Fruit fly (Drosophila melanogaster): ENCODE measurements around the gene Adhr.

Gene Adhr

DNA sequence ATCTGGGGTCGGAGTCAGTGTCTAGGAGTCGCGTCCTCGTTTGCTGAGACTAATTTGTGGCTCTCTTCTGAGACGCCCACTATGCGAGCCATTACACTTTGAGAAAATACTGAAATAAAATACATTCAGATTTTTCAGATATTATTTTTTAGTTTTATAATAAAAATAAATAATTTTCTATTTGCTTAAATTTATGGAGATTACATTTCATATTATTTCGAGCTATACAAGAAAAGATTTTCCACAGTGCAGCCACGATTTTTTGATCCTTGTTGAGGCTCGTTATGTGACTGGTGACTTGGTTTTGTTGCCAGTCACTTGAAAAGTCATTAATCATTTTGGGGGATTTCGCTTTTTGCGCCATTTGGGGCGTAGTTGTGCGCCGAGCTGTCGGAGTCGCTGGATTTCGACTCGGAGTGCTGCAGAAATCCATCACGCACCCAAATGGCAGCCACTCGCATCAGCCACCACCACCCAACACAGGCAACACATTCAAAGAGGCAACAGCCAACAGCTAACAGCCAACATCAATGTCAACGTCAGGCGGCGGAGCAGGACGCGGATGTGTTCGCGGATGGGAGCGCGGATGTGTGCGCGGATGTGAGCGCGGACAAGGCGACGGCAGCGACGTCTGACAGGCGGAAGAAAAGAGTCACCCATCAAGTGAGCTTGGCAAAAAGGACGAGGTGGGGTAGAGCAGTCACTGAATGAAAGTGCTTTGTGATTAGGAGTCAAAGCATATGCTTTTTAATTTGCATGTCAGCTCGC, 28.5 kb upstream of the Adhr start (continued):
- no peak for TF ChIP-seq emc (GFP tag; optimal IDR thresholded peaks at IDR 0.05)
- no peak for TF ChIP-seq her (GFP tag; optimal IDR thresholded peaks at IDR 0.05)
- TF ChIP-seq CG9817 (tag; optimal IDR thresholded peaks at IDR 0.05) = no peak
- 0 out of 3 replicates have a peak, but pooled peaks have one; percentile 24 for TF ChIP-seq zen2 (GFP tag; IDR thresholded peaks at IDR 0.05; ENCODE audit: partially characterized antibody)
- TF ChIP-seq CG2116 (GFP tag; optimal IDR thresholded peaks at IDR 0.05) = no peak
- peak in 1 of 2 experiments; percentile 5 for TF ChIP-seq dpn (GFP tag; optimal IDR thresholded peaks at IDR 0.05)
- peak; percentile 32; the same call in 1 of the 2 replicates for TF ChIP-seq CG31441 (GFP tag; IDR thresholded peaks at IDR 0.05)
- no peak for TF ChIP-seq Lhr (GFP tag; optimal IDR thresholded peaks at IDR 0.05)
- TF ChIP-seq Sox102F (GFP tag; optimal IDR thresholded peaks at IDR 0.05) = peak; percentile 4
- TF ChIP-seq peb (GFP tag; IDR thresholded peaks at IDR 0.05) = no peak
- no peak for TF ChIP-seq Dad (GFP tag; optimal IDR thresholded peaks at IDR 0.05)
- TF ChIP-seq fu2 (GFP tag; optimal IDR thresholded peaks at IDR 0.05) = no peak
- TF ChIP-seq CG16815 (GFP tag; optimal IDR thresholded peaks at IDR 0.05) = no peak
- TF ChIP-seq CoRest (tag; optimal IDR thresholded peaks at IDR 0.05) = peak; percentile 23
- TF ChIP-seq grn (GFP tag; optimal IDR thresholded peaks at IDR 0.05) = no peak
- no peak for TF ChIP-seq shn (GFP tag; optimal IDR thresholded peaks at IDR 0.05)
- TF ChIP-seq CG8944 (GFP tag; optimal IDR thresholded peaks at IDR 0.05) = no peak
- TF ChIP-seq CG30403 (GFP tag; optimal IDR thresholded peaks at IDR 0.05) = peak; percentile 22
- TF ChIP-seq CG6854 (GFP tag; optimal IDR thresholded peaks at IDR 0.05) = no peak
- no peak for TF ChIP-seq org-1 (GFP tag; optimal IDR thresholded peaks at IDR 0.05)
- no peak for TF ChIP-seq CG6175 (GFP tag; IDR thresholded peaks at IDR 0.05)
- TF ChIP-seq Sry-β (GFP tag; optimal IDR thresholded peaks at IDR 0.05) = no peak
- peak; percentile 23 for TF ChIP-seq CG10267 (tag; optimal IDR thresholded peaks at IDR 0.05)
- TF ChIP-seq twi (tag; optimal IDR thresholded peaks at IDR 0.05) = no peak
- TF ChIP-seq CG10209 (GFP tag; optimal IDR thresholded peaks at IDR 0.05) = no peak
- no peak for TF ChIP-seq Asciz (GFP tag; optimal IDR thresholded peaks at IDR 0.05)
- TF ChIP-seq eyg (GFP tag; optimal IDR thresholded peaks at IDR 0.05) = no peak
- TF ChIP-seq sim (GFP tag; IDR thresholded peaks at IDR 0.05) = no peak
- no peak for TF ChIP-seq CG7271 (tag; optimal IDR thresholded peaks at IDR 0.05)
- peak; percentile 43 for TF ChIP-seq gsb-n (tag; optimal IDR thresholded peaks at IDR 0.05)
- no peak for TF ChIP-seq D (optimal IDR thresholded peaks at IDR 0.05)
- peak; percentile 6 for TF ChIP-seq D (GFP tag; optimal IDR thresholded peaks at IDR 0.05)
- peak; percentile 36 for TF ChIP-seq CG12391 (tag; optimal IDR thresholded peaks at IDR 0.05)
- TF ChIP-seq CG12219 (GFP tag; optimal IDR thresholded peaks at IDR 0.05) = no peak
- TF ChIP-seq CG8359 (GFP tag; optimal IDR thresholded peaks at IDR 0.05; ENCODE audit: borderline replicate concordance) = no peak
- peak in 1 of 2 experiments; percentile 52 for TF ChIP-seq Hr51 (GFP tag; optimal IDR thresholded peaks at IDR 0.05)
- TF ChIP-seq unpg (GFP tag; optimal IDR thresholded peaks at IDR 0.05) = peak; percentile 34
- peak; percentile 66 for TF ChIP-seq gem (tag; optimal IDR thresholded peaks at IDR 0.05)
- TF ChIP-seq Ptx1 (GFP tag; IDR thresholded peaks at IDR 0.05) = no peak
- TF ChIP-seq CG2712 (tag; optimal IDR thresholded peaks at IDR 0.05) = peak; percentile 55
- no peak for TF ChIP-seq E2f1 (GFP tag; IDR thresholded peaks at IDR 0.05)
- no peak for TF ChIP-seq HLHmδ (GFP tag; optimal IDR thresholded peaks at IDR 0.05)
- peak; percentile 8 for TF ChIP-seq Hmr (GFP tag; optimal IDR thresholded peaks at IDR 0.05)
- no peak for TF ChIP-seq Ravus (GFP tag; IDR thresholded peaks at IDR 0.05)
- TF ChIP-seq CG17829 (tag; optimal IDR thresholded peaks at IDR 0.05) = peak; percentile 1
- no peak for TF ChIP-seq CG12299 (tag; optimal IDR thresholded peaks at IDR 0.05)
- no peak for TF ChIP-seq cg (GFP tag; optimal IDR thresholded peaks at IDR 0.05)
- no peak for TF ChIP-seq jing (GFP tag; optimal IDR thresholded peaks at IDR 0.05)
- TF ChIP-seq tna (GFP tag; IDR thresholded peaks at IDR 0.05; ENCODE audit: partially characterized antibody) = no peak
